Worm (Caenorhabditis elegans): ENCODE data around the gene imp-2.

The imp-2 gene

ce11 chrIV:11082789-11083235 lies 35.9 kb downstream of the imp-2 start:
- peak; percentile 97 for TF ChIP-seq fkh-8 (tag; optimal IDR thresholded peaks at IDR 0.05)
- peak; percentile 65 for TF ChIP-seq elt-2 (tag; optimal IDR thresholded peaks at IDR 0.05)
- peak; percentile 42 for TF ChIP-seq sup-37 (GFP tag; optimal IDR thresholded peaks at IDR 0.05)
- peak; percentile 91 for TF ChIP-seq egl-13 (tag; optimal IDR thresholded peaks at IDR 0.05)
- TF ChIP-seq aly-2 (tag; optimal IDR thresholded peaks at IDR 0.05) = peak; percentile 73
- TF ChIP-seq nhr-11 (tag; optimal IDR thresholded peaks at IDR 0.05) = peak; percentile 90
- TF ChIP-seq nhr-71 (tag; optimal IDR thresholded peaks at IDR 0.05) = peak; percentile 99
- TF ChIP-seq ces-1 (GFP tag; optimal IDR thresholded peaks at IDR 0.05) = no peak
- TF ChIP-seq fkh-10 (GFP tag; optimal IDR thresholded peaks at IDR 0.05) = peak; percentile 92
- peak; percentile 87 for TF ChIP-seq irx-1 (tag; optimal IDR thresholded peaks at IDR 0.05)
- peak; percentile 83 for TF ChIP-seq lin-39 (tag; optimal IDR thresholded peaks at IDR 0.05)
- TF ChIP-seq ztf-11 (tag; optimal IDR thresholded peaks at IDR 0.05) = peak in 1 of 2 experiments; percentile 77
- TF ChIP-seq rnt-1 (tag; optimal IDR thresholded peaks at IDR 0.05) = peak; percentile 84
- peak; percentile 91 to 94 for TF ChIP-seq lsy-2 (tag; optimal IDR thresholded peaks at IDR 0.05)
- TF ChIP-seq efl-1 (optimal IDR thresholded peaks at IDR 0.05) = peak; percentile 86 to 92
- TF ChIP-seq efl-1 (GFP tag; optimal IDR thresholded peaks at IDR 0.05 in 1 of 2) = peak; percentile 67 to 97
- no peak for TF ChIP-seq nhr-12 (tag; optimal IDR thresholded peaks at IDR 0.05)
- no peak for TF ChIP-seq lin-15B (tag; optimal IDR thresholded peaks at IDR 0.05)
- TF ChIP-seq nhr-77 (tag; optimal IDR thresholded peaks at IDR 0.05) = peak; percentile 95
- peak; percentile 60 for TF ChIP-seq zip-4 (GFP tag; optimal IDR thresholded peaks at IDR 0.05)
- TF ChIP-seq sox-4 (tag; optimal IDR thresholded peaks at IDR 0.05) = peak; percentile 65
- peak; percentile 93 for TF ChIP-seq unc-130 (tag; optimal IDR thresholded peaks at IDR 0.05)
- peak; percentile 93 for TF ChIP-seq lin-13 (GFP tag; optimal IDR thresholded peaks at IDR 0.05)
- no peak; the same call in 1 of the 2 replicates for TF ChIP-seq unc-98 (GFP tag; IDR thresholded peaks at IDR 0.05)
- peak; percentile 92 for TF ChIP-seq unc-86 (tag; optimal IDR thresholded peaks at IDR 0.05)
- peak; percentile 32 to 66 for TF ChIP-seq egl-27 (tag; optimal IDR thresholded peaks at IDR 0.05)
- TF ChIP-seq ceh-8 (GFP tag; optimal IDR thresholded peaks at IDR 0.05) = peak; percentile 89
- TF ChIP-seq mdl-1 (tag; optimal IDR thresholded peaks at IDR 0.05) = peak in 1 of 2 experiments; percentile 95
- TF ChIP-seq skn-1 (tag; optimal IDR thresholded peaks at IDR 0.05) = peak; percentile 73
- no peak for TF ChIP-seq Y116A8C.19 (tag; optimal IDR thresholded peaks at IDR 0.05; ENCODE audit: borderline replicate concordance)
- peak; percentile 91 for TF ChIP-seq nhr-237 (tag; optimal IDR thresholded peaks at IDR 0.05)
- peak; percentile 98 for TF ChIP-seq nhr-85 (tag)
- peak; percentile 84 for TF ChIP-seq mef-2 (tag; optimal IDR thresholded peaks at IDR 0.05)
- no peak for TF ChIP-seq sptf-1 (tag; optimal IDR thresholded peaks at IDR 0.05)
- peak; percentile 76 for TF ChIP-seq grh-1 (GFP tag; IDR thresholded peaks at IDR 0.05)
- TF ChIP-seq zag-1 (tag; optimal IDR thresholded peaks at IDR 0.05) = peak; percentile 100
- TF ChIP-seq nhr-76 (tag; optimal IDR thresholded peaks at IDR 0.05) = no peak
- TF ChIP-seq jun-1 (tag; optimal IDR thresholded peaks at IDR 0.05) = peak; percentile 92
- TF ChIP-seq mep-1 (tag; optimal IDR thresholded peaks at IDR 0.05) = peak; percentile 96
- no peak for TF ChIP-seq hlh-17 (GFP tag; optimal IDR thresholded peaks at IDR 0.05; ENCODE audit: borderline replicate concordance)
- peak; percentile 54 for TF ChIP-seq hpl-2 (GFP tag; optimal IDR thresholded peaks at IDR 0.05)
- TF ChIP-seq tbx-2 (tag; optimal IDR thresholded peaks at IDR 0.05) = peak; percentile 97
- TF ChIP-seq mab-9 (GFP tag; IDR thresholded peaks at IDR 0.05) = peak; percentile 81
- TF ChIP-seq aha-1 (tag; optimal IDR thresholded peaks at IDR 0.05) = peak; percentile 42
- TF ChIP-seq nhr-28 (tag; optimal IDR thresholded peaks at IDR 0.05) = no peak
- no peak for TF ChIP-seq efl-3 (GFP tag; optimal IDR thresholded peaks at IDR 0.05)
- peak; percentile 45 for TF ChIP-seq C34B4.2 (tag; optimal IDR thresholded peaks at IDR 0.05)
- no peak for TF ChIP-seq tlp-1 (tag; optimal IDR thresholded peaks at IDR 0.05)
- TF ChIP-seq vab-15 (tag; optimal IDR thresholded peaks at IDR 0.05) = peak; percentile 63
- peak; percentile 85 to 87 for TF ChIP-seq lin-35 (GFP tag; optimal IDR thresholded peaks at IDR 0.05)
- peak; percentile 98 for TF ChIP-seq lin-14 (GFP tag; optimal IDR thresholded peaks at IDR 0.05)
- TF ChIP-seq blmp-1 (tag; optimal IDR thresholded peaks at IDR 0.05) = peak; percentile 86
- 0 out of 2 replicates have a peak, but pooled peaks have one; percentile 52 for TF ChIP-seq ceh-88 (GFP tag; IDR thresholded peaks at IDR 0.05)
